Fruit fly (Drosophila melanogaster) whole organism, embryonic: ENCODE results near the gene CG9222.

Experiments used
- CG10959 ChIP-seq: fragments of 200-800 bp; sonication (Bioruptor generic); IDR thresholded peaks from 2 replicates; pipeline ENCODE4 v1.3.6; 2022; ENCODE audit warnings: missing biosample characterization, missing genetic modification characterization
- CG31365 ChIP-seq: fragments of 200-800 bp; sonication (Bioruptor generic); optimal IDR thresholded peaks from 2 replicates; lab custom pipeline; 2018; ENCODE audit warnings: missing biosample characterization, mild to moderate bottlenecking, missing genetic modification characterization
- MTF-1 ChIP-seq: fragments of 200-800 bp; sonication (Bioruptor generic); optimal IDR thresholded peaks from 2 replicates; lab custom pipeline; 2018; ENCODE audit warnings: missing biosample characterization, mild to moderate bottlenecking, missing genetic modification characterization, borderline replicate concordance
- her ChIP-seq: fragments of 200-800 bp; sonication (Bioruptor generic); optimal IDR thresholded peaks from 2 replicates; lab custom pipeline; 2016; ENCODE audit warnings: missing biosample characterization, missing genetic modification characterization

- no peak for TF ChIP-seq her (GFP tag; lab: Kevin White, UChicago)
- TF ChIP-seq CG31365 = no peak
- no peak for TF ChIP-seq CG10959
- TF ChIP-seq MTF-1 (GFP tag; lab: Kevin White, UChicago) = no peak
Observed at dm6 chr2L:6099270-6099644, 31.6 kb upstream of the CG9222 start.
